Worm (Caenorhabditis elegans) whole organism, L3 larva: Measurements from ENCODE around the gene T10D4.15.
"Not testable (repeated sequence)": the region's sequence is repeated elsewhere in the genome, so short reads cannot be mapped to it uniquely, and the experiment has no call there.

Experiments used
- aly-2 ChIP-seq: fragments of 150-350 bp; optimal IDR thresholded peaks from 2 replicates; lab custom pipeline; 2014; ENCODE audit warnings: missing biosample characterization, missing genetic modification characterization
- ama-1 ChIP-seq: fragments of 150-350 bp; optimal IDR thresholded peaks from 2 replicates; lab custom pipeline; 2018
- ceh-28 ChIP-seq: fragments of 150-350 bp; optimal IDR thresholded peaks from 2 replicates; lab custom pipeline; 2014; ENCODE audit warnings: missing biosample characterization, missing genetic modification reagents, missing genetic modification characterization
- ceh-9 ChIP-seq: sonication (generic microtip); optimal IDR thresholded peaks from 2 replicates; lab custom pipeline; 2018; ENCODE audit warnings: missing biosample characterization, missing genetic modification characterization
- daf-12 ChIP-seq: fragments of 150-350 bp; optimal IDR thresholded peaks from 2 replicates; lab custom pipeline; 2014; ENCODE audit warnings: missing biosample characterization, missing genetic modification reagents, missing genetic modification characterization
- elt-1 ChIP-seq: fragments of 150-350 bp; optimal IDR thresholded peaks from 2 replicates; lab custom pipeline; 2014; ENCODE audit warnings: missing biosample characterization, missing genetic modification characterization
- elt-2 ChIP-seq: sonication (generic microtip); optimal IDR thresholded peaks from 2 replicates; lab custom pipeline; 2016; ENCODE audit warnings: missing genetic modification reagents, mild to moderate bottlenecking, missing genetic modification characterization, missing compliant biosample characterization
- elt-3 ChIP-seq, 3 experiments: fragments of 150-350 bp in 1 of 3; sonication (generic microtip) in 2 of 3; optimal IDR thresholded peaks; 2 replicates in 2 of 3; 4 replicates in 1 of 3; lab custom pipeline; 2014 to 2017; ENCODE audit warnings: missing biosample characterization in 3 of 3, missing genetic modification characterization in 3 of 3
- eor-1 ChIP-seq, 2 experiments: fragments of 150-350 bp; optimal IDR thresholded peaks; 2 replicates each; lab custom pipeline; 2014 to 2018; ENCODE audit warnings: missing biosample characterization in 2 of 2, missing genetic modification characterization in 2 of 2
- fkh-10 ChIP-seq: sonication (generic microtip); optimal IDR thresholded peaks from 2 replicates; lab custom pipeline; 2017; ENCODE audit warnings: missing biosample characterization, missing genetic modification reagents, missing genetic modification characterization
- fkh-2 ChIP-seq: fragments of 150-350 bp; optimal IDR thresholded peaks from 2 replicates; lab custom pipeline; 2014; ENCODE audit warnings: missing biosample characterization, missing genetic modification reagents, missing genetic modification characterization
- fos-1 ChIP-seq: fragments of 150-350 bp; optimal IDR thresholded peaks from 2 replicates; lab custom pipeline; 2014; ENCODE audit warnings: missing biosample characterization, missing genetic modification characterization
- jun-1 ChIP-seq: fragments of 150-350 bp; optimal IDR thresholded peaks from 2 replicates; lab custom pipeline; 2014; ENCODE audit warnings: missing biosample characterization, missing genetic modification reagents, missing genetic modification characterization
- lin-39 ChIP-seq: fragments of 150-350 bp; optimal IDR thresholded peaks from 2 replicates; lab custom pipeline; 2018; ENCODE audit warnings: missing biosample characterization, missing genetic modification reagents, missing genetic modification characterization
- lsy-12 ChIP-seq: sonication (generic microtip); optimal IDR thresholded peaks from 2 replicates; lab custom pipeline; 2016; ENCODE audit warnings: mild to moderate bottlenecking, missing genetic modification characterization, missing compliant biosample characterization
- mdl-1 ChIP-seq: fragments of 150-350 bp; optimal IDR thresholded peaks from 2 replicates; lab custom pipeline; 2014; ENCODE audit warnings: missing biosample characterization, missing genetic modification characterization
- mml-1 ChIP-seq: fragments of 150-350 bp; sonication (generic microtip); optimal IDR thresholded peaks from 3 replicates; lab custom pipeline; 2014; ENCODE audit warnings: missing biosample characterization, missing genetic modification characterization
- nfya-1 ChIP-seq: sonication (generic microtip); optimal IDR thresholded peaks from 2 replicates; lab custom pipeline; 2017; ENCODE audit warnings: missing genetic modification characterization, mild to moderate bottlenecking, missing compliant biosample characterization, antibody characterized with exemption, moderate library complexity; ENCODE audit not compliant: insufficient read depth
- nhr-11 ChIP-seq: fragments of 150-350 bp; optimal IDR thresholded peaks from 2 replicates; lab custom pipeline; 2014; ENCODE audit warnings: missing biosample characterization, missing genetic modification characterization
- nhr-12 ChIP-seq: fragments of 150-350 bp; optimal IDR thresholded peaks from 2 replicates; lab custom pipeline; 2014; ENCODE audit warnings: missing biosample characterization, missing genetic modification characterization
- nhr-237 ChIP-seq: fragments of 150-350 bp; optimal IDR thresholded peaks from 2 replicates; lab custom pipeline; 2014; ENCODE audit warnings: missing biosample characterization, missing genetic modification characterization
- nhr-25 ChIP-seq: sonication (generic microtip); optimal IDR thresholded peaks from 2 replicates; lab custom pipeline; 2017; ENCODE audit warnings: missing biosample characterization, missing genetic modification characterization
- nhr-28 ChIP-seq: fragments of 150-350 bp; optimal IDR thresholded peaks from 2 replicates; lab custom pipeline; 2014; ENCODE audit warnings: missing biosample characterization, missing genetic modification characterization
- nhr-43 ChIP-seq: sonication (generic microtip); optimal IDR thresholded peaks from 2 replicates; lab custom pipeline; 2016; ENCODE audit warnings: mild to moderate bottlenecking, missing genetic modification characterization, missing compliant biosample characterization; ENCODE audit not compliant: poor library complexity, severe bottlenecking
- nhr-76 ChIP-seq: fragments of 150-350 bp; sonication (generic microtip); optimal IDR thresholded peaks from 5 replicates; lab custom pipeline; 2014; ENCODE audit warnings: missing biosample characterization, missing genetic modification characterization
- nhr-77 ChIP-seq: fragments of 150-350 bp; optimal IDR thresholded peaks from 2 replicates; lab custom pipeline; 2014; ENCODE audit warnings: missing biosample characterization, missing genetic modification characterization
- pha-4 ChIP-seq: fragments of 150-350 bp; optimal IDR thresholded peaks from 2 replicates; lab custom pipeline; 2014; ENCODE audit warnings: missing biosample characterization, missing genetic modification reagents, missing genetic modification characterization
- sea-2 ChIP-seq: fragments of 150-350 bp; sonication (generic microtip); optimal IDR thresholded peaks from 4 replicates; lab custom pipeline; 2014; ENCODE audit warnings: missing biosample characterization, missing genetic modification reagents, missing genetic modification characterization
- snpc-4 ChIP-seq: fragments of 150-350 bp; optimal IDR thresholded peaks from 2 replicates; lab custom pipeline; 2014; ENCODE audit warnings: missing biosample characterization, missing genetic modification characterization
- tbx-2 ChIP-seq: sonication (generic microtip); optimal IDR thresholded peaks from 2 replicates; lab custom pipeline; 2016; ENCODE audit warnings: mild to moderate bottlenecking, missing genetic modification characterization, missing compliant biosample characterization
- zag-1 ChIP-seq: fragments of 150-350 bp; optimal IDR thresholded peaks from 2 replicates; lab custom pipeline; 2014; ENCODE audit warnings: missing biosample characterization, missing genetic modification characterization
- ztf-11 ChIP-seq: fragments of 150-350 bp; optimal IDR thresholded peaks from 2 replicates; lab custom pipeline; 2014; ENCODE audit warnings: missing biosample characterization, missing genetic modification characterization
- ztf-4 ChIP-seq: fragments of 150-350 bp; optimal IDR thresholded peaks from 2 replicates; lab custom pipeline; 2014; ENCODE audit warnings: missing biosample characterization, missing genetic modification characterization

Gene T10D4.15

ce11 chrII:3156749-3157148 is 10.8 kb downstream of the T10D4.15 start, which contains the start of gene sri-33:
Gene sri-33, minus strand, starts transcription at chrII:3156849.
- no peak for TF ChIP-seq elt-1 (tag; lab: Kevin White, UChicago)
- no peak for TF ChIP-seq nfya-1 (tag; lab: Kevin White, UChicago)
- TF ChIP-seq nhr-12: no peak
- no peak for TF ChIP-seq mdl-1 (tag; lab: Kevin White, UChicago)
- no peak for TF ChIP-seq elt-2 (tag; lab: Kevin White, UChicago)
- no peak for TF ChIP-seq lin-39 (tag; lab: Kevin White, UChicago)
- TF ChIP-seq ceh-9 (tag; lab: Kevin White, UChicago): no peak
- TF ChIP-seq nhr-43 (tag; lab: Kevin White, UChicago): no peak
- no peak for TF ChIP-seq ama-1 (lab: Kevin White, UChicago)
- no peak for TF ChIP-seq jun-1 (tag; lab: Kevin White, UChicago)
- no peak for TF ChIP-seq tbx-2 (tag; lab: Kevin White, UChicago)
- TF ChIP-seq nhr-76 (tag; lab: Kevin White, UChicago): no peak
- TF ChIP-seq pha-4 (tag; lab: Kevin White, UChicago): no peak
- no peak for TF ChIP-seq zag-1 (tag; lab: Kevin White, UChicago)

ce11 chrII:3158985-3159384 is 13.0 kb downstream of the T10D4.15 start, which contains the start of gene sri-34:
Gene sri-34, minus strand, starts transcription at chrII:3159085.
- no peak for TF ChIP-seq fkh-10 (GFP tag; lab: Kevin White, UChicago)

- TF ChIP-seq nhr-237 (tag; lab: Kevin White, UChicago) (no peak), mml-1 (tag; lab: Kevin White, UChicago) (no peak), nhr-43 (tag; lab: Kevin White, UChicago) (no peak), fos-1 (tag; lab: Kevin White, UChicago) (no peak), daf-12 (tag; lab: Kevin White, UChicago) (no peak), ztf-4 (tag; lab: Kevin White, UChicago) (no peak), sea-2 (GFP tag; lab: Kevin White, UChicago) (no peak), eor-1 (tag; optimal IDR thresholded peaks at IDR 0.05; lab: Kevin White, UChicago) (no peak), mdl-1 (tag; lab: Kevin White, UChicago) (no peak), lin-39 (tag; lab: Kevin White, UChicago) (no peak), fkh-2 (tag; lab: Kevin White, UChicago) (no peak)
Measured at ce11 chrII:3170089-3170488, 24.1 kb downstream of the T10D4.15 start, which contains the start of gene fbxc-55. Gene fbxc-55, minus strand, starts transcription at chrII:3170189.

- TF ChIP-seq lsy-12 (tag; lab: Kevin White, UChicago) (no peak), tbx-2 (tag; lab: Kevin White, UChicago) (no peak), nhr-28 (tag; lab: Kevin White, UChicago) (no peak), fkh-10 (GFP tag; lab: Kevin White, UChicago) (no peak), ceh-28 (tag; lab: Kevin White, UChicago) (no peak), elt-3 (tag; optimal IDR thresholded peaks at IDR 0.05; lab: Kevin White, UChicago) (no peak), ztf-11 (tag; lab: Kevin White, UChicago) (no peak), nhr-11 (tag; lab: Kevin White, UChicago) (no peak), nhr-237 (tag; lab: Kevin White, UChicago) (no peak), nhr-25 (tag; lab: Kevin White, UChicago) (no peak), snpc-4 (tag; lab: Kevin White, UChicago) (no peak), ceh-9 (tag; lab: Kevin White, UChicago) (no peak), jun-1 (tag; lab: Kevin White, UChicago) (no peak), mdl-1 (tag; lab: Kevin White, UChicago) (no peak), aly-2 (tag; lab: Kevin White, UChicago) (no peak), pha-4 (tag; lab: Kevin White, UChicago) (no peak)
- TF ChIP-seq, all 47 proteins: peak for 0
Measured at ce11 chrII:3172176-3172575, 26.2 kb downstream of the T10D4.15 start, which contains the start of gene Y27F2A.10. Gene Y27F2A.10, minus strand, starts transcription at chrII:3172276.

ce11 chrII:3177663-3178062 is 31.7 kb downstream of the T10D4.15 start, which contains the start of gene sri-40:
Gene sri-40, plus strand, starts transcription at chrII:3177963.
- not testable (repeated sequence) for TF ChIP-seq pha-4 (tag; lab: Kevin White, UChicago); nhr-77; nhr-76 (tag; lab: Kevin White, UChicago)
